Worm (Caenorhabditis elegans): ENCODE measurements around the gene srx-114.
A peak's percentile ranks its signal among the peaks of the same experiment; 100 is the strongest.

Gene srx-114

ce11 chrII:5458683-5459410 lies 25.9 kb upstream of the srx-114 start:
- TF ChIP-seq egl-43 (GFP tag; IDR thresholded peaks at IDR 0.05) (no peak), mxl-3 (GFP tag; optimal IDR thresholded peaks at IDR 0.05) (peak; percentile 25), nhr-28 (tag; optimal IDR thresholded peaks at IDR 0.05) (peak; percentile 27)

DNA sequence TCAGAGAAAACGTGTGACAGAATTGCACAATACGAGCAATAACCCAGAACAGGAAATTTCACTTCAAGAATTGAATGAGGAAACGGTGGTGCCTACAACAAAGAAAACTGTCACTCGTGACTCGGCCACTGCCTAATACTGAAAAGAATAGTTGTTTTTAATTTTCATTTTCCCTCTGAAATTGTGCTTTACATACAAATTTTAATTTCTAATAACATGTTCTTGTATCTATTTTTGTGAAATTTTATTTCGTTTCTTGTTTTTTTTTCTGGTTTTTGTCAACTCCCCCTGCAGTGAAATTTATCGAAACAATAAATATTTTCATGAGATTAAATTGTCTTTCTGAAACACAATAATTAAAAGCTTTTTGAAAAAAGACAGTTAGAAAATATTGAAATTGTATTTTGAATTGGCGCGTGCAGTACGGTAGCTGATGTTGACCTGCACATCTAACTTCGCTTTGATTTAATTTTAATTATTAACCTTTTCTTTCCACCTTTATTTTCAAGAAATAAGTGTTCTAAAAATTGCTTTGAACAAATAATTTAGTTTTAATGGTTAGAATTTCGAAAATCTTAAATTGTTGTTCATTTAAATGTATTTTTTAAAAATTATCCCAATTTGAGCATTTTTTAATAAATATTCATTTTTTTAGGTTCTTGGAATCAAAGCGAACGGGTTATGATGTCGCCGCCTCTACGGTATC lies 22.8 kb upstream of the srx-114 start, which contains the start of gene daz-1:
Gene daz-1 (plus strand): TSS at position 656 of the 706 bp plus-strand sequence.
- TF ChIP-seq unc-130 (GFP tag; optimal IDR thresholded peaks at IDR 0.05) (peak; percentile 18), zfp-3 (GFP tag; conservative IDR thresholded peaks at IDR 0.05) (no peak), unc-62 (GFP tag; optimal IDR thresholded peaks at IDR 0.05 in 1 of 2) (peak in 1 of 2 experiments; percentile 91), unc-62 (tag; optimal IDR thresholded peaks at IDR 0.05) (no peak)

DNA sequence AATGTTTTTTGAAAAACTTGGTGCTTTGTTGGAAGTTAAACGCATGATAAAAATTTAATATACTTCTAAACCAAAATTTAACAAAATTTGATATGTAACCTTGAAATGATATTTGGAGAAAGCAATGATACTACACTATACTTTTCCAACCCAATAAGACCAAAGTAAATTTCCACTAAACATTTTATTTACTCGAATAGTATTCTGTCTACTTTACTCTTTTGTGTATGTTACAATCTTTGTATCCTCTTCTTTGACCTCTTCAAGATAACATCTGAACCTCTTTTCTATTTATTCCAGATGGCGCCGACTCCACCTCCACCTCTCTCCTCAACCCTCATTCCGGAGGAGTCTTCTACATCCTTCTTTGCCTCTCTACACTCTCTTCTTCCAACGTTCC lies 20.6 kb upstream of the srx-114 start, which contains the start of gene dhs-5:
Gene dhs-5 (plus strand): TSS at position 301 of the 400 bp plus-strand sequence.
- no peak for TF ChIP-seq mes-2 (tag; optimal IDR thresholded peaks at IDR 0.05; ENCODE audit: poor library complexity, severe bottlenecking)

- TF ChIP-seq daf-16 (GFP tag; optimal IDR thresholded peaks at IDR 0.05): no peak
- TF ChIP-seq daf-16 (tag; optimal IDR thresholded peaks at IDR 0.05): no peak
- peak; percentile 82 for TF ChIP-seq aha-1 (tag)
- no peak for TF ChIP-seq saeg-2 (GFP tag; IDR thresholded peaks at IDR 0.05)
Measured at ce11 chrII:5451278-5451677, 18.3 kb upstream of the srx-114 start.

ce11 chrII:5449620-5450019 lies 16.7 kb upstream of the srx-114 start:
- TF ChIP-seq Y5F2A.4 (GFP tag; optimal IDR thresholded peaks at IDR 0.05) (no peak), unc-62 (GFP tag; optimal IDR thresholded peaks at IDR 0.05 in 1 of 2) (peak in 1 of 2 experiments; percentile 82), unc-62 (tag; optimal IDR thresholded peaks at IDR 0.05) (no peak), dpl-1 (GFP tag; optimal IDR thresholded peaks at IDR 0.05) (no peak), nhr-28 (tag; optimal IDR thresholded peaks at IDR 0.05) (peak; percentile 79), ceh-44 (GFP tag; IDR thresholded peaks at IDR 0.05) (no peak)

- no peak for TF ChIP-seq nhr-77 (tag; optimal IDR thresholded peaks at IDR 0.05)
- no peak for TF ChIP-seq duxl-1 (tag; optimal IDR thresholded peaks at IDR 0.05; ENCODE audit: poor library complexity)
- TF ChIP-seq mxl-3 (GFP tag; optimal IDR thresholded peaks at IDR 0.05): peak; percentile 52
- no peak for TF ChIP-seq pqm-1 (tag; optimal IDR thresholded peaks at IDR 0.05)
- TF ChIP-seq daf-16 (GFP tag; optimal IDR thresholded peaks at IDR 0.05): peak in 1 of 2 experiments; percentile 87
- TF ChIP-seq daf-16 (tag; optimal IDR thresholded peaks at IDR 0.05): no peak
Measured at ce11 chrII:5449219-5449618, 16.2 kb upstream of the srx-114 start.

DNA sequence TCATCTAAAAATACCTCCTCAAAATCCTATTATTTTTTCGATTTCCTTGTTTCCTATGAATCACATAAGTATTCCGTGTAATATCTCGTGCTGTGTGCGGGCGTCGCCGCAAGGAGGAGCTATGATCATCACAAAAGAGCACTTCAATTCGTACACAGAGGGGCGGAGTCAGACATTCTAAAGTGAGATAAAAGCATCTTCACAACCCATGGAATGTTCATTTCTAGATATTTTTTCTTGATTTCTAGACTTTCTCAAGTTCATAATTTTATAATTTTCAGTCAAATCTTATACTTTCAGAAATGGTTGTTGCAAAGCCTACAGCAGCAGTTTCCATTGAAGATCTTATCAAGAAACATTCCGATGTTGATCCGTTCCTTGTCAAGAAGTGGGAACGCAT lies 14.4 kb upstream of the srx-114 start, which contains the start of gene cex-1:
Gene cex-1 (plus strand): TSS at position 301 of the 400 bp plus-strand sequence.
- TF ChIP-seq mxl-3 (GFP tag; optimal IDR thresholded peaks at IDR 0.05) (no peak), ztf-7 (tag; optimal IDR thresholded peaks at IDR 0.05) (no peak), nhr-25 (tag; optimal IDR thresholded peaks at IDR 0.05; ENCODE audit: borderline replicate concordance, insufficient read depth) (no peak), dmd-8 (GFP tag; IDR thresholded peaks at IDR 0.05) (no peak), madf-9 (GFP tag; conservative IDR thresholded peaks at IDR 0.05) (no peak), ctbp-1 (GFP tag; IDR thresholded peaks at IDR 0.05) (no peak)

DNA sequence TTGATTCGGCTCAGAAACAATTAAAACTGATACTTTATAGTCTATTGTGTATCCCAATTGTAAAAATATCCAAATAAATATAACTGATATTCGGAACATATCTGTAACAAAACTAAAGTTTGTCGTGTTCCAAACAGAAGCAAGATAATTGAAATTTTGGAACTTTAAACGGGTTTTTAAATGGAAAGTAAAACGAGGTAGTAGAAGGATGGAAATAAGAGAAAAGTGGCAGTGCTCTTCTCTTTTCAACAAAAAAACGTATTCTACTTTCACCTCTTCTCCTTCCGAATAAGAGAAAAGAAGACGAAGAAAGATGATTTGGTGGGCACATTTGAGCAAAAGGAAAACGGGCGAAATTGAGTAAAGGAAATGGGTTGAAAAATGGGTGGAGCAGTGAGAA lies 13.5 kb upstream of the srx-114 start, which contains the start of gene nmr-1:
Gene nmr-1 (minus strand): TSS at position 101 of the 400 bp plus-strand sequence.
- TF ChIP-seq lin-1 (GFP tag; IDR thresholded peaks at IDR 0.05): no peak
- TF ChIP-seq egl-43 (GFP tag; IDR thresholded peaks at IDR 0.05): no peak
- TF ChIP-seq tra-1 (GFP tag; IDR thresholded peaks at IDR 0.05): no peak
- TF ChIP-seq rbr-2 (tag; optimal IDR thresholded peaks at IDR 0.05): no peak
- TF ChIP-seq lim-7 (GFP tag; IDR thresholded peaks at IDR 0.05): no peak
- no peak for TF ChIP-seq F10B5.3 (tag; optimal IDR thresholded peaks at IDR 0.05)
- no peak for TF ChIP-seq ZK546.5 (tag; optimal IDR thresholded peaks at IDR 0.05)
- TF ChIP-seq nhr-10 (tag; optimal IDR thresholded peaks at IDR 0.05): no peak
- no peak for TF ChIP-seq lsy-2 (tag; optimal IDR thresholded peaks at IDR 0.05)
- no peak for TF ChIP-seq nhr-28 (tag; optimal IDR thresholded peaks at IDR 0.05)
- no peak for TF ChIP-seq mxl-3 (GFP tag; optimal IDR thresholded peaks at IDR 0.05)
- TF ChIP-seq nhr-77 (tag; optimal IDR thresholded peaks at IDR 0.05): no peak
- no peak for TF ChIP-seq hmg-1.1 (GFP tag; IDR thresholded peaks at IDR 0.05)
- no peak for TF ChIP-seq Y105C5A.15 (GFP tag; IDR thresholded peaks at IDR 0.05)
- no peak for TF ChIP-seq duxl-1 (tag; optimal IDR thresholded peaks at IDR 0.05; ENCODE audit: poor library complexity)
- no peak for TF ChIP-seq daf-12 (tag; optimal IDR thresholded peaks at IDR 0.05)
- TF ChIP-seq ceh-20 (GFP tag; IDR thresholded peaks at IDR 0.05): no peak
